Worm (Caenorhabditis elegans) whole organism, mixed stage, embryonic: ENCODE measurements around the gene C44B7.5.

Source experiments
- bed-3 ChIP-seq: fragments of 200-800 bp; sonication (Bioruptor generic); optimal IDR thresholded peaks from 3 replicates; lab custom pipeline; 2018; ENCODE audit warnings: mild to moderate bottlenecking, missing genetic modification characterization, moderate library complexity, missing compliant biosample characterization
- blmp-1 ChIP-seq: fragments of 150-350 bp; optimal IDR thresholded peaks from 2 replicates; lab custom pipeline; 2014; ENCODE audit warnings: missing biosample characterization, missing genetic modification characterization
- ceh-43 ChIP-seq: fragments of 200-800 bp; sonication (Bioruptor generic); optimal IDR thresholded peaks from 2 replicates; lab custom pipeline; 2018; ENCODE audit warnings: mild to moderate bottlenecking, missing genetic modification characterization, moderate library complexity, missing compliant biosample characterization
- ceh-83 ChIP-seq: fragments of 200-800 bp; sonication (Bioruptor generic); optimal IDR thresholded peaks from 2 replicates; lab custom pipeline; 2018; ENCODE audit warnings: mild to moderate bottlenecking, missing genetic modification characterization, missing compliant biosample characterization
- ces-1 ChIP-seq: fragments of 150-350 bp; optimal IDR thresholded peaks from 2 replicates; lab custom pipeline; 2014; ENCODE audit warnings: missing biosample characterization, missing genetic modification reagents, missing genetic modification characterization
- elt-3 ChIP-seq: fragments of 150-350 bp; optimal IDR thresholded peaks from 2 replicates; lab custom pipeline; 2014; ENCODE audit warnings: missing biosample characterization, missing genetic modification characterization
- lin-32 ChIP-seq: fragments of 200-800 bp; sonication (Bioruptor generic); optimal IDR thresholded peaks from 2 replicates; lab custom pipeline; 2018; ENCODE audit warnings: mild to moderate bottlenecking, missing genetic modification characterization, missing compliant biosample characterization
- mep-1 ChIP-seq: fragments of 150-350 bp; optimal IDR thresholded peaks from 2 replicates; lab custom pipeline; 2017; ENCODE audit warnings: missing biosample characterization, missing genetic modification reagents, missing genetic modification characterization, inconsistent platforms
- nhr-237 ChIP-seq: fragments of 150-350 bp; optimal IDR thresholded peaks from 2 replicates; lab custom pipeline; 2014; ENCODE audit warnings: missing biosample characterization, missing genetic modification characterization
- nhr-76 ChIP-seq: sonication (generic microtip); optimal IDR thresholded peaks from 2 replicates; lab custom pipeline; 2017; ENCODE audit warnings: missing biosample characterization, missing genetic modification characterization
- pha-4 ChIP-seq: fragments of 150-350 bp; optimal IDR thresholded peaks from 2 replicates; lab custom pipeline; 2018; ENCODE audit warnings: missing biosample characterization, missing genetic modification reagents, missing genetic modification characterization
- unc-39 ChIP-seq: fragments of 150-350 bp; optimal IDR thresholded peaks from 2 replicates; lab custom pipeline; 2014; ENCODE audit warnings: missing biosample characterization, missing genetic modification characterization

DNA sequence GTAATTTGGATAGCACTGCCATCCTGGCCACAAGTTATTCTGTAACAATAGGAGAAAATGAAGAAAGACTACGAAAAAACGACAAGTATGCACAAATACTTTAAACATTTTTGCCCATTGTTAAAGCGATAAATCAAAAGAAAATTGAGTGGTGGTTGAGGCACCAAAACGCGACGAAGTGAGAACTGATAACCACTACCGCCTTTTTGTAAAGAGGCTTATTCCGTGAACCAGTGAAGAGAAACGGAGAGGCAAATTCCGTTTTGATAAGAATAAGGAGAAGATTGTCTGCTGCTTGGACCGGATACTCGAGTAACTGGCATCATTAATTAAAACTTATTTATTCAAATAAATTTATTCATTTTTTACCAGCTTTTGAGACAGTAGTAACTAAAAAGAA, 11.3 kb upstream of the C44B7.5 start, which contains the start of gene pmp-1:
- TF ChIP-seq mep-1 (tag; lab: Kevin White, UChicago) (no peak), blmp-1 (tag; lab: Kevin White, UChicago) (no peak), nhr-237 (tag; lab: Kevin White, UChicago) (no peak), pha-4 (tag; lab: Kevin White, UChicago) (no peak), unc-39 (tag; lab: Kevin White, UChicago) (no peak), ceh-43 (GFP tag; lab: Kevin White, UChicago) (no peak), nhr-76 (tag; lab: Kevin White, UChicago) (no peak), ceh-83 (no peak), elt-3 (no peak), lin-32 (no peak), ces-1 (GFP tag; lab: Kevin White, UChicago) (no peak), bed-3 (GFP tag; lab: Kevin White, UChicago) (no peak)
